ENCODE assay signal across 4 worm cellular contexts in genomic region chrV:6875795-6876194, ce11.
TF ChIP-seq lines count a peak whose summit lies in the region.

No protein-coding gene starts in this region.

TF ChIP-seq in whole organism, L1 larva, 84 proteins besides CTCF, POLR2A, EP300 and RAD21:
- TF ChIP-seq dsc-1 (tag; optimal IDR thresholded peaks at IDR 0.05; lab: Kevin White, UChicago) (peak; percentile 2), unc-130 (tag; optimal IDR thresholded peaks at IDR 0.05; lab: Kevin White, UChicago) (no peak), lin-14 (GFP tag; optimal IDR thresholded peaks at IDR 0.05; lab: Kevin White, UChicago) (peak; percentile 4), efl-1 (optimal IDR thresholded peaks at IDR 0.05; lab: Kevin White, UChicago) (no peak), efl-1 (GFP tag; optimal IDR thresholded peaks at IDR 0.05 in 1 of 2; lab: Kevin White, UChicago) (peak in 1 of 2 experiments; percentile 77), tbx-2 (tag; optimal IDR thresholded peaks at IDR 0.05; lab: Kevin White, UChicago) (no peak)

TF ChIP-seq in whole organism, L2 larva, 48 proteins besides CTCF, POLR2A, EP300 and RAD21:
- TF ChIP-seq nhr-23 (tag; optimal IDR thresholded peaks at IDR 0.05; lab: Kevin White, UChicago) (no peak), ZK546.5 (tag; optimal IDR thresholded peaks at IDR 0.05; lab: Kevin White, UChicago) (no peak), F13H6.1 (tag; optimal IDR thresholded peaks at IDR 0.05; lab: Kevin White, UChicago) (peak; percentile 3)

TF ChIP-seq in whole organism, L3 larva, 47 proteins besides CTCF, POLR2A, EP300 and RAD21:
- TF ChIP-seq hmg-11 (tag; optimal IDR thresholded peaks at IDR 0.05; lab: Kevin White, UChicago) (peak; percentile 7), nhr-23 (tag; optimal IDR thresholded peaks at IDR 0.05; lab: Kevin White, UChicago) (no peak)
TF ChIP-seq in whole organism, L3 larva: peak in this region for 1.

TF ChIP-seq in whole organism, late embryonic, 69 proteins besides CTCF, POLR2A, EP300 and RAD21:
- TF ChIP-seq ceh-45 (GFP tag; IDR thresholded peaks at IDR 0.05; lab: Robert Waterston, UW) = no peak
- no peak for TF ChIP-seq eyg-1 (tag; optimal IDR thresholded peaks at IDR 0.05; lab: Kevin White, UChicago)
- TF ChIP-seq fkh-10 (GFP tag; optimal IDR thresholded peaks at IDR 0.05; lab: Kevin White, UChicago) = no peak
- no peak for TF ChIP-seq tbx-2 (tag; optimal IDR thresholded peaks at IDR 0.05; lab: Kevin White, UChicago)
- no peak for TF ChIP-seq hlh-15 (tag; optimal IDR thresholded peaks at IDR 0.05; lab: Kevin White, UChicago)
- TF ChIP-seq hlh-13 (GFP tag; optimal IDR thresholded peaks at IDR 0.05; lab: Kevin White, UChicago) = no peak
- TF ChIP-seq K09A11.1 (tag; optimal IDR thresholded peaks at IDR 0.05; lab: Kevin White, UChicago; ENCODE audit: insufficient read depth) = no peak
- TF ChIP-seq ceh-34 (tag; optimal IDR thresholded peaks at IDR 0.05; lab: Kevin White, UChicago) = peak; percentile 81
